Fruit fly (Drosophila melanogaster) whole organism, embryonic: ENCODE results near the gene CG42538.

Source experiments
- Awh ChIP-seq: fragments of 200-800 bp; sonication (Bioruptor generic); IDR thresholded peaks from 2 replicates; pipeline ENCODE4, ENCODE4 v1.3.6; 2022; ENCODE audit warnings: missing biosample characterization, missing genetic modification characterization
- CG11093 ChIP-seq: fragments of 200-800 bp; sonication (Bioruptor generic); IDR thresholded peaks from 3 replicates; pipeline ENCODE4 v1.3.6; 2022; ENCODE audit warnings: missing biosample characterization, missing genetic modification characterization
- CG11560 ChIP-seq: fragments of 200-800 bp; sonication (Bioruptor generic); IDR thresholded peaks from 3 replicates; pipeline ENCODE4 v1.3.6; 2022; ENCODE audit warnings: missing biosample characterization, missing genetic modification characterization
- CG13287 ChIP-seq: fragments of 200-800 bp; sonication (Bioruptor generic); IDR thresholded peaks from 2 replicates; pipeline ENCODE4 v1.3.6; 2022; ENCODE audit warnings: missing biosample characterization, missing genetic modification characterization; ENCODE audit not compliant: partially characterized antibody
- CG13296 ChIP-seq: fragments of 200-800 bp; sonication (Bioruptor generic); optimal IDR thresholded peaks from 3 replicates; lab custom pipeline; 2018; ENCODE audit warnings: missing biosample characterization, mild to moderate bottlenecking, missing genetic modification characterization
- CG13775 ChIP-seq: fragments of 200-800 bp; sonication (Bioruptor generic); optimal IDR thresholded peaks from 3 replicates; lab custom pipeline; 2017; ENCODE audit warnings: missing biosample characterization, mild to moderate bottlenecking, missing genetic modification characterization
- CG14050 ChIP-seq: fragments of 200-800 bp; sonication (Bioruptor generic); IDR thresholded peaks from 3 replicates; pipeline ENCODE4 v1.3.6; 2022; ENCODE audit warnings: missing biosample characterization, missing genetic modification characterization
- CG14710 ChIP-seq: fragments of 200-800 bp; sonication (Bioruptor generic); optimal IDR thresholded peaks from 3 replicates; lab custom pipeline; 2019; ENCODE audit warnings: missing biosample characterization, mild to moderate bottlenecking, missing genetic modification characterization, moderate library complexity
- CG15514 ChIP-seq: fragments of 200-800 bp; sonication (Bioruptor generic); optimal IDR thresholded peaks from 3 replicates; lab custom pipeline; 2017; ENCODE audit warnings: missing biosample characterization, missing genetic modification characterization, mild to moderate bottlenecking, moderate library complexity, missing genetic modification reagents
- CG16779 ChIP-seq: fragments of 200-800 bp; sonication (Bioruptor generic); IDR thresholded peaks from 2 replicates; pipeline ENCODE4 v1.3.6; 2022; ENCODE audit warnings: missing biosample characterization, missing genetic modification characterization
- CG16813 ChIP-seq: fragments of 200-800 bp; sonication (Bioruptor generic); IDR thresholded peaks from 3 replicates; pipeline ENCODE4 v1.3.6; 2022; ENCODE audit warnings: missing biosample characterization, missing genetic modification characterization; ENCODE audit not compliant: partially characterized antibody
- CG18011 ChIP-seq: fragments of 200-800 bp; sonication (Bioruptor generic); optimal IDR thresholded peaks from 2 replicates; lab custom pipeline; 2017; ENCODE audit warnings: missing biosample characterization, missing genetic modification characterization, mild to moderate bottlenecking, moderate library complexity, missing genotype
- CG5180 ChIP-seq: fragments of 200-800 bp; sonication (Bioruptor generic); optimal IDR thresholded peaks from 3 replicates; lab custom pipeline; 2017; ENCODE audit warnings: missing biosample characterization, missing genetic modification characterization, mild to moderate bottlenecking, moderate library complexity, missing genetic modification reagents
- CG5953 ChIP-seq: fragments of 200-800 bp; sonication (Bioruptor generic); IDR thresholded peaks from 2 replicates; pipeline ENCODE4 v1.3.6; 2022; ENCODE audit warnings: missing biosample characterization, missing genetic modification characterization
- CG6272 ChIP-seq: fragments of 200-800 bp; sonication (Bioruptor generic); IDR thresholded peaks from 2 replicates; pipeline ENCODE4 v1.3.6; 2022; ENCODE audit warnings: missing biosample characterization, missing genetic modification characterization
- CG6683 ChIP-seq: fragments of 200-800 bp; sonication (Bioruptor generic); optimal IDR thresholded peaks from 2 replicates; lab custom pipeline; 2017; ENCODE audit warnings: missing biosample characterization, mild to moderate bottlenecking, missing genetic modification characterization, missing genetic modification reagents
- CG7928 ChIP-seq: fragments of 200-800 bp; sonication (Bioruptor generic); optimal IDR thresholded peaks from 2 replicates; lab custom pipeline; 2017; ENCODE audit warnings: missing biosample characterization, mild to moderate bottlenecking, missing genetic modification characterization
- CG8478 ChIP-seq: fragments of >200 bp; optimal IDR thresholded peaks from 2 replicates; lab custom pipeline; 2018
- Dll ChIP-seq: fragments of 200-800 bp; sonication (Bioruptor generic); IDR thresholded peaks from 4 replicates; pipeline ENCODE4 v1.3.6; 2022; ENCODE audit warnings: missing biosample characterization, missing genetic modification characterization; ENCODE audit not compliant: partially characterized antibody
- Dref ChIP-seq: fragments of 200-800 bp; sonication (Bioruptor generic); IDR thresholded peaks from 2 replicates; pipeline ENCODE4 v1.3.6; 2022; ENCODE audit warnings: missing biosample characterization, missing genetic modification characterization
- HHEX ChIP-seq: fragments of 200-800 bp; sonication (Bioruptor generic); optimal IDR thresholded peaks from 3 replicates; lab custom pipeline; 2017; ENCODE audit warnings: missing biosample characterization, mild to moderate bottlenecking, missing genetic modification characterization, missing genetic modification reagents
- HmgZ ChIP-seq: fragments of 200-800 bp; sonication (Bioruptor generic); optimal IDR thresholded peaks from 2 replicates; lab custom pipeline; 2018; ENCODE audit warnings: missing biosample characterization, mild to moderate bottlenecking, missing genetic modification characterization
- NFAT ChIP-seq: fragments of 200-800 bp; sonication (Bioruptor generic); IDR thresholded peaks from 2 replicates; pipeline ENCODE4 v1.3.6; 2022; ENCODE audit warnings: missing biosample characterization, missing genetic modification characterization
- Optix ChIP-seq: fragments of 200-800 bp; sonication (Bioruptor generic); IDR thresholded peaks from 3 replicates; pipeline ENCODE4 v1.3.6; 2022; ENCODE audit warnings: missing biosample characterization, missing genetic modification characterization
- Six4 ChIP-seq: fragments of 200-800 bp; sonication (Bioruptor generic); optimal IDR thresholded peaks from 2 replicates; lab custom pipeline; 2016; ENCODE audit warnings: missing biosample characterization, missing genetic modification characterization
- Sox100B ChIP-seq: fragments of 200-800 bp; sonication (Bioruptor generic); optimal IDR thresholded peaks from 3 replicates; lab custom pipeline; 2018; ENCODE audit warnings: missing biosample characterization, mild to moderate bottlenecking, missing genetic modification characterization
- aop ChIP-seq: fragments of 200-800 bp; sonication (Bioruptor generic); IDR thresholded peaks from 2 replicates; pipeline ENCODE4 v1.3.6; 2022; ENCODE audit warnings: missing biosample characterization, missing genetic modification characterization
- ara ChIP-seq: fragments of 200-800 bp; sonication (Bioruptor generic); IDR thresholded peaks from 2 replicates; pipeline ENCODE4 v1.3.6; 2022; ENCODE audit warnings: missing biosample characterization, missing genetic modification characterization
- bbx ChIP-seq: fragments of 200-800 bp; sonication (Bioruptor generic); IDR thresholded peaks from 2 replicates; pipeline ENCODE4 v1.3.6; 2022; ENCODE audit warnings: missing biosample characterization, missing genetic modification characterization; ENCODE audit not compliant: partially characterized antibody
- btn ChIP-seq: fragments of 200-800 bp; sonication (Bioruptor generic); optimal IDR thresholded peaks from 2 replicates; lab custom pipeline; 2016; ENCODE audit warnings: missing biosample characterization, missing genetic modification characterization
- cad ChIP-seq: fragments of >200 bp; optimal IDR thresholded peaks from 2 replicates; lab custom pipeline; 2017; ENCODE audit warnings: missing biosample characterization, missing genetic modification characterization
- ems ChIP-seq: fragments of 200-800 bp; sonication (Bioruptor generic); optimal IDR thresholded peaks from 3 replicates; lab custom pipeline; 2016; ENCODE audit warnings: missing biosample characterization, missing genetic modification characterization
- esg ChIP-seq: fragments of 200-800 bp; sonication (Bioruptor generic); conservative IDR thresholded peaks from 2 replicates; pipeline ENCODE4 v1.3.6; 2022; ENCODE audit warnings: missing biosample characterization, missing genetic modification characterization
- ewg ChIP-seq: fragments of 200-800 bp; sonication (Bioruptor generic); optimal IDR thresholded peaks from 3 replicates; lab custom pipeline; 2017; ENCODE audit warnings: mild to moderate bottlenecking, missing biosample characterization, missing genetic modification reagents, missing genetic modification characterization
- eyg ChIP-seq: fragments of 200-800 bp; sonication (Bioruptor generic); optimal IDR thresholded peaks from 3 replicates; lab custom pipeline; 2016; ENCODE audit warnings: missing biosample characterization, missing genetic modification characterization
- fru ChIP-seq: fragments of >200 bp; optimal IDR thresholded peaks from 2 replicates; lab custom pipeline; 2017
- gro ChIP-seq: fragments of 200-800 bp; sonication (Bioruptor generic); optimal IDR thresholded peaks from 2 replicates; lab custom pipeline; 2016; ENCODE audit warnings: missing biosample characterization, missing genetic modification characterization
- jumu ChIP-seq: fragments of 200-800 bp; sonication (Bioruptor generic); optimal IDR thresholded peaks from 3 replicates; lab custom pipeline; 2016; ENCODE audit warnings: missing biosample characterization, missing genetic modification characterization
- kay ChIP-seq: fragments of 200-800 bp; sonication (Bioruptor generic); optimal IDR thresholded peaks from 2 replicates; lab custom pipeline; 2016; ENCODE audit warnings: missing biosample characterization, missing genetic modification characterization
- lov ChIP-seq, 2 experiments: fragments of 200-800 bp in 1 of 2; fragments of >200 bp in 1 of 2; sonication (Bioruptor generic) in 1 of 2; IDR thresholded peaks in 1 of 2; optimal IDR thresholded peaks in 1 of 2; 2 replicates in 1 of 2; 3 replicates in 1 of 2; pipeline versions ENCODE4 v1.3.6 to Lab custom; 2017 to 2022; ENCODE audit warnings: missing biosample characterization in 1 of 2, missing genetic modification characterization in 1 of 2
- mld ChIP-seq: fragments of 200-800 bp; sonication (Bioruptor generic); IDR thresholded peaks from 3 replicates; pipeline ENCODE4 v1.3.6; 2022; ENCODE audit warnings: missing biosample characterization, missing genetic modification characterization; ENCODE audit not compliant: partially characterized antibody
- otp ChIP-seq: fragments of 200-800 bp; sonication (Bioruptor generic); IDR thresholded peaks from 3 replicates; pipeline ENCODE4, ENCODE4 v1.3.6; 2022; ENCODE audit warnings: missing biosample characterization, missing genetic modification characterization
- pros ChIP-seq: fragments of 200-800 bp; sonication (Bioruptor generic); optimal IDR thresholded peaks from 3 replicates; lab custom pipeline; 2019; ENCODE audit warnings: missing biosample characterization, mild to moderate bottlenecking, missing genetic modification characterization, moderate library complexity
- shn ChIP-seq: fragments of 200-800 bp; sonication (Bioruptor generic); optimal IDR thresholded peaks from 3 replicates; lab custom pipeline; 2016; ENCODE audit warnings: missing biosample characterization, missing genetic modification characterization
- sisA ChIP-seq: fragments of 200-800 bp; sonication (Bioruptor generic); IDR thresholded peaks from 2 replicates; pipeline ENCODE4 v1.3.6; 2022; ENCODE audit warnings: missing biosample characterization, missing genetic modification characterization
- tgo ChIP-seq: fragments of 200-800 bp; sonication (Bioruptor generic); IDR thresholded peaks from 3 replicates; pipeline ENCODE4 v1.3.6; 2022; ENCODE audit warnings: missing biosample characterization, missing genetic modification characterization
- twi ChIP-seq: fragments of 200-800 bp; optimal IDR thresholded peaks from 2 replicates; lab custom pipeline; 2019; ENCODE audit warnings: missing biosample characterization, mild to moderate bottlenecking, missing genetic modification characterization, moderate library complexity
- vnd ChIP-seq: fragments of 200-800 bp; sonication (Bioruptor generic); IDR thresholded peaks from 3 replicates; pipeline ENCODE4 v1.3.6; 2022; ENCODE audit warnings: missing biosample characterization, missing genetic modification characterization; ENCODE audit not compliant: partially characterized antibody
- zen ChIP-seq: fragments of 200-800 bp; sonication (Bioruptor generic); optimal IDR thresholded peaks from 3 replicates; lab custom pipeline; 2018; ENCODE audit warnings: missing biosample characterization, mild to moderate bottlenecking, missing genetic modification characterization, moderate library complexity
- zf30C ChIP-seq: fragments of 200-800 bp; sonication (Bioruptor generic); optimal IDR thresholded peaks from 3 replicates; lab custom pipeline; 2018; ENCODE audit warnings: missing biosample characterization, mild to moderate bottlenecking, missing genetic modification characterization
- zfh1 ChIP-seq: fragments of 200-800 bp; sonication (Bioruptor generic); IDR thresholded peaks from 3 replicates; pipeline ENCODE4 v1.3.6; 2022; ENCODE audit warnings: missing biosample characterization, missing genetic modification characterization

CG42538 gene

DNA sequence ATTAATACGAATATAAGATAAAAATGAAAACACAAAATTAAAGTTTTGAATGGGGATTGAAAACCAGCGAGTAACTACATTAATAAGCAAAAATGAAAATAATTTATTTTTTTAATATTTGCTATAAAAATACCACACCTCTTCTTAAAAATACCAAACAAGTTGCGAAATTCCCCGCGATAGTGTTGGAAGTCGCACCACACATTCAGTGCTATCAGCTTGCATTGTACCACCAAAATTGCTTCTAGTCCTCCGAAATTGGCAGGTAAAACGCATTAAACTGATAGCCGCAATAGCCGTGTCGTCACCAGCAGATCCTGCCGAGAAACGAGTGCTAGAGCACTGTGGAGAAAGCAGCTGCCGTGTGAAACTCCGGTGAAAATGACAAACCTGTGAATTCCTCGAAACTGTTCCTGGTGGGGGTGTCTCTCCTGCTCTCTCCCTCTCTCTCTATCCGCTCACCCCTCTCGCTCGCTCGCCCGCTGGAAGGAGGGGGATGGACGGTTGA, 46.2 kb upstream of the CG42538 start, which contains the start of gene Hip14 (continued):
- no peak for TF ChIP-seq zf30C (GFP tag; lab: Kevin White, UChicago)
- no peak for TF ChIP-seq CG11560
- TF ChIP-seq Dref = no peak
- no peak for TF ChIP-seq NFAT
- peak; percentile 40; the same call in 1 of the 2 replicates for TF ChIP-seq CG13287 (GFP tag; lab: Robert Waterston, UW)
- no peak for TF ChIP-seq ems (GFP tag; lab: Kevin White, UChicago)
- no peak for TF ChIP-seq twi
- TF ChIP-seq zfh1 = 0 out of 3 replicates have a peak, but pooled peaks have one; percentile 38
- no peak for TF ChIP-seq mld
- no peak for TF ChIP-seq btn (GFP tag; lab: Kevin White, UChicago)
- no peak for TF ChIP-seq ewg (GFP tag; lab: Kevin White, UChicago)
- TF ChIP-seq gro = no peak
- no peak for TF ChIP-seq otp
- TF ChIP-seq CG16813 = no peak
- TF ChIP-seq CG18011 (GFP tag; lab: Kevin White, UChicago) = no peak
- no peak for TF ChIP-seq kay
- peak; percentile 59 for TF ChIP-seq CG14710 (tag; lab: Kevin White, UChicago)
- no peak for TF ChIP-seq CG5180
- TF ChIP-seq HHEX (GFP tag; lab: Kevin White, UChicago) = no peak
- TF ChIP-seq lov (optimal IDR thresholded peaks at IDR 0.05; lab: Kevin White, UChicago) = no peak
- no peak for TF ChIP-seq lov (GFP tag; IDR thresholded peaks at IDR 0.05; lab: Robert Waterston, UW)
- TF ChIP-seq fru = no peak
- no peak for TF ChIP-seq CG11093 (GFP tag; lab: Robert Waterston, UW)
- no peak for TF ChIP-seq CG7928 (GFP tag; lab: Kevin White, UChicago)
- TF ChIP-seq ara (GFP tag; lab: Robert Waterston, UW) = 0 out of 2 replicates have a peak, but pooled peaks have one; percentile 20
- no peak for TF ChIP-seq esg (GFP tag; lab: Robert Waterston, UW)
- no peak for TF ChIP-seq cad
- peak; percentile 16 for TF ChIP-seq CG13775 (GFP tag; lab: Kevin White, UChicago)
- TF ChIP-seq bbx (GFP tag; lab: Robert Waterston, UW) = peak; percentile 64
- no peak for TF ChIP-seq CG14050 (GFP tag; lab: Robert Waterston, UW)
- TF ChIP-seq jumu (GFP tag; lab: Kevin White, UChicago) = no peak
- TF ChIP-seq CG13296 (GFP tag; lab: Kevin White, UChicago) = peak; percentile 22
- 0 out of 4 replicates have a peak, but pooled peaks have one; percentile 17 for TF ChIP-seq Dll (GFP tag; lab: Robert Waterston, UW)
- TF ChIP-seq CG6272 (GFP tag; lab: Robert Waterston, UW) = 0 out of 2 replicates have a peak, but pooled peaks have one; percentile 4
- TF ChIP-seq CG15514 (GFP tag; lab: Kevin White, UChicago) = peak; percentile 31
- TF ChIP-seq Sox100B (GFP tag; lab: Kevin White, UChicago) = no peak
- TF ChIP-seq Six4 (GFP tag; lab: Kevin White, UChicago) = no peak
- no peak for TF ChIP-seq shn (GFP tag; lab: Kevin White, UChicago)
- TF ChIP-seq aop (GFP tag; lab: Robert Waterston, UW) = no peak
- no peak for TF ChIP-seq zen
- TF ChIP-seq pros (GFP tag; lab: Kevin White, UChicago) = no peak
- TF ChIP-seq tgo (GFP tag; lab: Robert Waterston, UW) = no peak
- peak; percentile 18 for TF ChIP-seq HmgZ (tag; lab: Kevin White, UChicago)
- TF ChIP-seq eyg (GFP tag; lab: Kevin White, UChicago) = no peak
- TF ChIP-seq Optix = no peak
- TF ChIP-seq vnd (GFP tag; lab: Robert Waterston, UW) = no peak
- no peak for TF ChIP-seq sisA (GFP tag; lab: Robert Waterston, UW)
- TF ChIP-seq CG5953 (GFP tag; lab: Robert Waterston, UW) = no peak
- TF ChIP-seq CG16779 (GFP tag; lab: Robert Waterston, UW) = no peak
- no peak for TF ChIP-seq CG6683 (GFP tag; lab: Kevin White, UChicago)
- TF ChIP-seq CG8478 (lab: Kevin White, UChicago) = peak; percentile 58
- TF ChIP-seq Awh = no peak
